Worm (Caenorhabditis elegans): ENCODE measurements around the gene Y65A5A.2.

DNA sequence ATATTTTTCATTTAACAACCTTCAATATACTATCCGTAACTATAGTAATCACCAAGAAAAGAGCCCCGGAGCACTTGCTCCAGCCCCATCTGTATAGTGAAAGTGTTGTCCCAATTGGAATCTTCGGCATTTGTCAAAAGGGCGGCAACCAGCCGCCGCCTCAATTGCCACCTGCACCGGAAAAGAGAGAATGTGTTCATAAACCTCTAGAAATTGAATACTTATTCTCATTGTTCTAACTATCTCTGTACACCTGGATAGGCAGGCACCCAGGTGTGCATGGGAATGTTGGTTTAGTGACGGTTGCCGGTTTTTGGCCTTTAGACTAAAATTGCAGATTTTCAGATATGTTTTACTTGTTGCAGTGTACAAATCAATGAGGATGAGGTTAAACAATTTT, 33.9 kb upstream of the Y65A5A.2 start:
- TF ChIP-seq him-1 (tag; optimal IDR thresholded peaks at IDR 0.05) (no peak), dao-5 (tag; optimal IDR thresholded peaks at IDR 0.05) (no peak)

Measured in whole organism, L4/young adult.